Fruit fly (Drosophila melanogaster) whole organism, larva: ENCODE results near the gene Cyp4c3.

ENCODE experiments used
- noc ChIP-seq: fragments of 200-800 bp; sonication (Bioruptor generic); optimal IDR thresholded peaks from 3 replicates; lab custom pipeline; 2019; ENCODE audit warnings: missing biosample characterization, mild to moderate bottlenecking, missing genetic modification characterization, moderate library complexity

The Cyp4c3 gene

dm6 chr3R:30909840-30910239 lies 16.0 kb downstream of the Cyp4c3 start:
- no peak for TF ChIP-seq noc (tag; lab: Kevin White, UChicago)

- TF ChIP-seq noc (tag; lab: Kevin White, UChicago) = no peak
Observed at dm6 chr3R:30912402-30912801, 18.6 kb downstream of the Cyp4c3 start, which contains the start of gene Ptx1. TSS of gene Ptx1 (plus strand) at chr3R:30912754.

dm6 chr3R:30913704-30914103 lies 19.9 kb downstream of the Cyp4c3 start:
- TF ChIP-seq noc (tag; lab: Kevin White, UChicago) = peak; percentile 60

dm6 chr3R:30915235-30915634 lies 21.4 kb downstream of the Cyp4c3 start:
- TF ChIP-seq noc (tag; lab: Kevin White, UChicago) = peak; percentile 52

- TF ChIP-seq noc (tag; lab: Kevin White, UChicago) = no peak
Observed at dm6 chr3R:30916024-30916423, 22.2 kb downstream of the Cyp4c3 start.

dm6 chr3R:30918872-30919271 lies 25.0 kb downstream of the Cyp4c3 start:
- no peak for TF ChIP-seq noc (tag; lab: Kevin White, UChicago)

dm6 chr3R:30922414-30922813 lies 28.6 kb downstream of the Cyp4c3 start:
- no peak for TF ChIP-seq noc (tag; lab: Kevin White, UChicago)

- TF ChIP-seq noc (tag; lab: Kevin White, UChicago) = peak; percentile 79
Observed at dm6 chr3R:30923581-30923980, 29.7 kb downstream of the Cyp4c3 start.

- TF ChIP-seq noc (tag; lab: Kevin White, UChicago) = no peak
Observed at dm6 chr3R:30925436-30925835, 31.6 kb downstream of the Cyp4c3 start.

dm6 chr3R:30926033-30926432 lies 32.2 kb downstream of the Cyp4c3 start:
- no peak for TF ChIP-seq noc (tag; lab: Kevin White, UChicago)

- no peak for TF ChIP-seq noc (tag; lab: Kevin White, UChicago)
Observed at dm6 chr3R:30928634-30929033, 34.8 kb downstream of the Cyp4c3 start.

- no peak for TF ChIP-seq noc (tag; lab: Kevin White, UChicago)
Observed at dm6 chr3R:30932092-30932491, 38.3 kb downstream of the Cyp4c3 start.

dm6 chr3R:30933894-30934434 lies 40.1 kb downstream of the Cyp4c3 start:
- TF ChIP-seq noc (tag; lab: Kevin White, UChicago) = no peak

dm6 chr3R:30936407-30936806 lies 42.6 kb downstream of the Cyp4c3 start, which contains the start of gene CG15549:
TSS of gene CG15549 (minus strand) at chr3R:30936507.
- TF ChIP-seq noc (tag; lab: Kevin White, UChicago) = no peak

- TF ChIP-seq noc (tag; lab: Kevin White, UChicago) = no peak
Observed at dm6 chr3R:30937002-30937401, 43.2 kb downstream of the Cyp4c3 start, which contains the start of gene CG15550. TSS of gene CG15550 (minus strand) at chr3R:30937102.

- TF ChIP-seq noc (tag; lab: Kevin White, UChicago) = no peak
Observed at dm6 chr3R:30940234-30940633, 46.4 kb downstream of the Cyp4c3 start.

- TF ChIP-seq noc (tag; lab: Kevin White, UChicago) = no peak
Observed at dm6 chr3R:30946352-30946751, 52.5 kb downstream of the Cyp4c3 start.
